Worm (Caenorhabditis elegans): ENCODE results near the gene panl-3.
A peak's percentile ranks its signal among the peaks of the same experiment; 100 is the strongest.

The panl-3 gene

DNA sequence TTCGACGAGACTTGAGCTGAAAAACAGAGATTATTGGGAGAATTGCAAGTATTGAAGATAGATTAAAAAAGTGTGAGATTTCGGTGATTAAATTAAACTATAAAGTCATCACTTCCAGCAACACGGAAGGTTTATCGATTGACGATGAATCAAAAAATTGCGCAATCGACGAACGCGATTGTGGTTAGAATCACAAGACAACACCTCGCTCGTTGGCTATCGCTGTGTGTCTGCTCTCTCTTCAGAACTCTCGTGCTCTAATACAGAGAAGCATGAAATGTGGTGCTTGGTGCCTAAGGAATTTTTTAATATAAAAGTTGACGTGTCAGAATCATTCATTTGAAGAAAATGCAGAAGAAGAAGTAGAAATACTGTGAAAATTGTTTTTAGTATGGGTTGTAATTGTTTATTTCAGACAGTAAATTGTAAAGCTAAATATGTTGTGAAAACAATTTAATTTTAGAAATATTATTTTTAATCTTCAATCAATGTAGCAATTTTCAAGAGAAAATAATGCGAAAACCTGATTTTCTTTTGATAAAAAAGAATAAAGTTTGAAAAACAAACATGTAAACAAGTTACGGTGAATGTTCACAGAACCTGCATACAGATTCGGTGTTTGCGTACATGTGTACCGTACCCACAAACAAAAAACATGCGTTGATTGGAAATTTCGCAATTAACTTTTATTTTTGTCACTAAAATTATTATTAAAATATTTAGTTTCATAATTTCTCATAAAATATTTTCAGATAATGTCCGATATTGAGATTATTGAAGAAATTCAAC, 8.5 kb downstream of the panl-3 start, which contains the start of the genes ZK632.10 and ZK632.11 (continued):
- TF ChIP-seq unc-98 (GFP tag; IDR thresholded peaks at IDR 0.05) (no peak), lin-13 (GFP tag; optimal IDR thresholded peaks at IDR 0.05) (peak; percentile 47), ceh-8 (GFP tag; optimal IDR thresholded peaks at IDR 0.05) (no peak), dsc-1 (tag; optimal IDR thresholded peaks at IDR 0.05) (no peak), nhr-28 (tag; optimal IDR thresholded peaks at IDR 0.05) (no peak), zag-1 (tag; optimal IDR thresholded peaks at IDR 0.05) (no peak), sptf-1 (tag; optimal IDR thresholded peaks at IDR 0.05) (no peak), elt-3 (tag; optimal IDR thresholded peaks at IDR 0.05) (peak in 1 of 6 experiments; percentile 29), F16B12.6 (tag; optimal IDR thresholded peaks at IDR 0.05) (peak; percentile 87), sox-4 (tag; optimal IDR thresholded peaks at IDR 0.05) (no peak), mab-9 (GFP tag; IDR thresholded peaks at IDR 0.05) (no peak), nhr-19 (GFP tag; conservative IDR thresholded peaks at IDR 0.05) (peak; percentile 23; the same call in 1 of the 2 replicates), nhr-85 (tag) (peak; percentile 53), ztf-4 (tag; optimal IDR thresholded peaks at IDR 0.05) (no peak), unc-62 (GFP tag; optimal IDR thresholded peaks at IDR 0.05) (no peak), mdl-1 (tag; optimal IDR thresholded peaks at IDR 0.05) (peak in 1 of 2 experiments; percentile 47), aha-1 (tag; optimal IDR thresholded peaks at IDR 0.05) (no peak), elt-2 (tag; optimal IDR thresholded peaks at IDR 0.05) (no peak), lin-39 (tag; optimal IDR thresholded peaks at IDR 0.05) (no peak), irx-1 (tag; optimal IDR thresholded peaks at IDR 0.05) (no peak), mep-1 (tag; optimal IDR thresholded peaks at IDR 0.05) (peak; percentile 81), fos-1 (tag; optimal IDR thresholded peaks at IDR 0.05) (no peak), ama-1 (optimal IDR thresholded peaks at IDR 0.05) (no peak), nhr-77 (tag; optimal IDR thresholded peaks at IDR 0.05) (peak; percentile 2), ztf-11 (tag; optimal IDR thresholded peaks at IDR 0.05) (no peak), nhr-12 (tag; optimal IDR thresholded peaks at IDR 0.05) (no peak), alr-1 (tag; optimal IDR thresholded peaks at IDR 0.05; ENCODE audit: borderline replicate concordance) (no peak), unc-86 (tag; optimal IDR thresholded peaks at IDR 0.05) (no peak), skn-1 (tag; optimal IDR thresholded peaks at IDR 0.05) (peak; percentile 81), xbp-1 (tag; optimal IDR thresholded peaks at IDR 0.05) (no peak), efl-3 (GFP tag; optimal IDR thresholded peaks at IDR 0.05) (no peak), tlp-1 (tag; optimal IDR thresholded peaks at IDR 0.05) (no peak), C16A3.4 (tag; optimal IDR thresholded peaks at IDR 0.05) (peak; percentile 55), fkh-4 (tag; optimal IDR thresholded peaks at IDR 0.05; ENCODE audit: borderline replicate concordance) (no peak), Y116A8C.19 (tag; optimal IDR thresholded peaks at IDR 0.05; ENCODE audit: borderline replicate concordance) (no peak), snpc-4 (tag; optimal IDR thresholded peaks at IDR 0.05) (no peak), tbx-2 (tag; optimal IDR thresholded peaks at IDR 0.05) (peak; percentile 10), unc-30 (tag; optimal IDR thresholded peaks at IDR 0.05) (no peak), unc-130 (tag; optimal IDR thresholded peaks at IDR 0.05) (peak; percentile 42), ceh-63 (GFP tag; optimal IDR thresholded peaks at IDR 0.05) (no peak), nhr-47 (tag; optimal IDR thresholded peaks at IDR 0.05) (peak; percentile 46), nhr-90 (tag; optimal IDR thresholded peaks at IDR 0.05; ENCODE audit: poor library complexity) (no peak), ets-5 (GFP tag; IDR thresholded peaks at IDR 0.05) (no peak), efl-1 (optimal IDR thresholded peaks at IDR 0.05) (peak; percentile 47 to 48), efl-1 (GFP tag; optimal IDR thresholded peaks at IDR 0.05 in 1 of 2) (peak in 1 of 2 experiments; percentile 59), ceh-82 (tag; optimal IDR thresholded peaks at IDR 0.05) (peak in 1 of 3 experiments; percentile 51), C04F5.9 (tag; optimal IDR thresholded peaks at IDR 0.05) (peak; percentile 3), egl-13 (tag; optimal IDR thresholded peaks at IDR 0.05) (no peak), nhr-71 (tag; optimal IDR thresholded peaks at IDR 0.05) (peak; percentile 47), lin-35 (GFP tag; optimal IDR thresholded peaks at IDR 0.05) (peak; percentile 61 to 70), nhr-11 (tag; optimal IDR thresholded peaks at IDR 0.05) (no peak), snu-23 (GFP tag; optimal IDR thresholded peaks at IDR 0.05) (peak; percentile 46), swsn-7 (tag; optimal IDR thresholded peaks at IDR 0.05) (peak; percentile 28)
